Worm (Caenorhabditis elegans) whole organism, L4 larva: ENCODE data around the gene Y46G5A.47.
A peak's percentile ranks its signal among the peaks of the same experiment; 100 is the strongest.

Source experiments
- F26F4.8 ChIP-seq: fragments of 200-800 bp; sonication (Bioruptor generic); conservative IDR thresholded peaks from 2 replicates; pipeline ENCODE4 v1.3.6; 2022; ENCODE audit warnings: missing genetic modification characterization, missing compliant biosample characterization
- F37D6.2 ChIP-seq: sonication (generic microtip); optimal IDR thresholded peaks from 2 replicates; lab custom pipeline; 2016; ENCODE audit warnings: mild to moderate bottlenecking, missing genetic modification characterization, missing compliant biosample characterization
- R02D3.7 ChIP-seq: fragments of 150-350 bp; sonication (generic microtip); optimal IDR thresholded peaks from 3 replicates; lab custom pipeline; 2014; ENCODE audit warnings: missing biosample characterization, missing genetic modification characterization
- Y48G9A.11 ChIP-seq: fragments of 200-800 bp; sonication (Bioruptor generic); IDR thresholded peaks from 2 replicates; pipeline ENCODE4 v1.3.6; 2022; ENCODE audit warnings: missing genetic modification reagents, missing genetic modification characterization, missing compliant biosample characterization
- Y75B8A.6 ChIP-seq: fragments of 200-800 bp; sonication (Bioruptor generic); IDR thresholded peaks from 2 replicates; pipeline ENCODE4 v1.3.6; 2022; ENCODE audit warnings: missing genetic modification reagents, missing genetic modification characterization, missing compliant biosample characterization
- ZK337.2 ChIP-seq: fragments of 200-800 bp; sonication (Bioruptor generic); IDR thresholded peaks from 2 replicates; pipeline ENCODE4 v1.3.6; 2022; ENCODE audit warnings: missing genetic modification reagents, missing genetic modification characterization, missing compliant biosample characterization
- aha-1 ChIP-seq: fragments of 150-350 bp; peaks from one replicate; lab custom pipeline; 2014; ENCODE audit warnings: missing biosample characterization, missing genetic modification characterization
- arid-1 ChIP-seq: fragments of 200-800 bp; sonication (Bioruptor generic); conservative IDR thresholded peaks from 2 replicates; pipeline ENCODE4 v1.3.6; 2022; ENCODE audit warnings: missing genetic modification reagents, missing genetic modification characterization, missing compliant biosample characterization
- ceh-32 ChIP-seq: sonication (generic microtip); optimal IDR thresholded peaks from 2 replicates; lab custom pipeline; 2016; ENCODE audit warnings: mild to moderate bottlenecking, missing genetic modification characterization, missing compliant biosample characterization; ENCODE audit not compliant: poor library complexity
- ceh-62 ChIP-seq: sonication (generic microtip); optimal IDR thresholded peaks from 2 replicates; lab custom pipeline; 2017; ENCODE audit warnings: missing biosample characterization, missing genetic modification characterization
- ces-1 ChIP-seq: fragments of 150-350 bp; sonication (generic microtip); optimal IDR thresholded peaks from 4 replicates; lab custom pipeline; 2014; ENCODE audit warnings: missing biosample characterization, missing genetic modification reagents, missing genetic modification characterization
- cey-2 ChIP-seq: sonication (generic microtip); optimal IDR thresholded peaks from 3 replicates; lab custom pipeline; 2017; ENCODE audit warnings: missing genetic modification characterization, mild to moderate bottlenecking, missing compliant biosample characterization, antibody characterized with exemption, borderline replicate concordance; ENCODE audit not compliant: insufficient read depth
- ctbp-1 ChIP-seq: fragments of 200-800 bp; sonication (Bioruptor generic); IDR thresholded peaks from 2 replicates; pipeline ENCODE4 v1.3.6; 2022; ENCODE audit warnings: missing genetic modification reagents, missing genetic modification characterization, missing compliant biosample characterization
- daf-12 ChIP-seq: fragments of 150-350 bp; optimal IDR thresholded peaks from 2 replicates; lab custom pipeline; 2014; ENCODE audit warnings: missing biosample characterization, missing genetic modification reagents, missing genetic modification characterization
- daf-8 ChIP-seq: fragments of 200-800 bp; sonication (Bioruptor generic); IDR thresholded peaks from 2 replicates; pipeline ENCODE4 v1.3.6; 2022; ENCODE audit warnings: missing genetic modification characterization, missing compliant biosample characterization
- dmd-8 ChIP-seq: fragments of 200-800 bp; sonication (Bioruptor generic); IDR thresholded peaks from 2 replicates; pipeline ENCODE4 v1.3.6; 2022; ENCODE audit warnings: missing genetic modification characterization, missing compliant biosample characterization
- duxl-1 ChIP-seq: sonication (generic microtip); optimal IDR thresholded peaks from 2 replicates; lab custom pipeline; 2016; ENCODE audit warnings: mild to moderate bottlenecking, missing genetic modification characterization, moderate library complexity, missing compliant biosample characterization; ENCODE audit not compliant: poor library complexity
- dve-1 ChIP-seq: sonication (generic microtip); optimal IDR thresholded peaks from 2 replicates; lab custom pipeline; 2017; ENCODE audit warnings: antibody characterized with exemption, mild to moderate bottlenecking, missing genetic modification characterization, missing compliant biosample characterization; ENCODE audit not compliant: insufficient read depth
- fos-1 ChIP-seq: fragments of 150-350 bp; optimal IDR thresholded peaks from 2 replicates; lab custom pipeline; 2014; ENCODE audit warnings: missing biosample characterization, missing genetic modification characterization
- hlh-11 ChIP-seq: fragments of 200-800 bp; sonication (Bioruptor generic); optimal IDR thresholded peaks from 2 replicates; lab custom pipeline; 2018; ENCODE audit warnings: mild to moderate bottlenecking, missing genetic modification characterization, missing compliant biosample characterization
- hlh-30 ChIP-seq: sonication (generic microtip); optimal IDR thresholded peaks from 2 replicates; lab custom pipeline; 2017; ENCODE audit warnings: antibody characterized with exemption, mild to moderate bottlenecking, missing genetic modification characterization, missing compliant biosample characterization; ENCODE audit not compliant: insufficient read depth
- lin-13 ChIP-seq: fragments of 150-350 bp; optimal IDR thresholded peaks from 2 replicates; lab custom pipeline; 2014; ENCODE audit warnings: missing biosample characterization, missing genetic modification reagents, missing genetic modification characterization
- lin-29 ChIP-seq: fragments of 200-800 bp; sonication (Bioruptor generic); IDR thresholded peaks from 2 replicates; pipeline ENCODE4 v1.3.6; 2022; ENCODE audit warnings: missing genetic modification reagents, missing genetic modification characterization, missing compliant biosample characterization
- lin-38 ChIP-seq: fragments of 200-800 bp; sonication (Bioruptor generic); IDR thresholded peaks from 2 replicates; pipeline ENCODE4 v1.3.6; 2022; ENCODE audit warnings: missing genetic modification reagents, missing genetic modification characterization, missing compliant biosample characterization
- madf-9 ChIP-seq: fragments of 200-800 bp; sonication (Bioruptor generic); conservative IDR thresholded peaks from 2 replicates; pipeline ENCODE4 v1.3.6; 2022; ENCODE audit warnings: missing genetic modification reagents, missing genetic modification characterization, missing compliant biosample characterization
- mep-1 ChIP-seq: fragments of 150-350 bp; sonication (generic microtip); optimal IDR thresholded peaks from 3 replicates; lab custom pipeline; 2014; ENCODE audit warnings: missing biosample characterization, missing genetic modification characterization
- nhr-28 ChIP-seq: fragments of 150-350 bp; optimal IDR thresholded peaks from 2 replicates; lab custom pipeline; 2014; ENCODE audit warnings: missing biosample characterization, missing genetic modification characterization
- nhr-42 ChIP-seq: fragments of 200-800 bp; sonication (Bioruptor generic); IDR thresholded peaks from 2 replicates; pipeline ENCODE4 v1.3.6; 2022; ENCODE audit warnings: missing genetic modification characterization, missing compliant biosample characterization
- pqm-1 ChIP-seq: sonication (generic microtip); optimal IDR thresholded peaks from 2 replicates; lab custom pipeline; 2017; ENCODE audit warnings: missing biosample characterization, missing genetic modification characterization
- rbr-2 ChIP-seq: sonication (generic microtip); optimal IDR thresholded peaks from 2 replicates; lab custom pipeline; 2016; ENCODE audit warnings: missing genotype, missing genetic modification characterization, missing compliant biosample characterization
- set-16 ChIP-seq: fragments of 200-800 bp; sonication (Bioruptor generic); IDR thresholded peaks from 2 replicates; pipeline ENCODE4 v1.3.6; 2022; ENCODE audit warnings: missing genetic modification reagents, missing genetic modification characterization, missing compliant biosample characterization
- snpc-1.2 ChIP-seq: fragments of 200-800 bp; sonication (Bioruptor generic); IDR thresholded peaks from 2 replicates; pipeline ENCODE4 v1.3.6; 2022; ENCODE audit warnings: missing genetic modification reagents, missing genetic modification characterization, missing compliant biosample characterization
- snpc-4 ChIP-seq: fragments of 150-350 bp; optimal IDR thresholded peaks from 2 replicates; lab custom pipeline; 2014; ENCODE audit warnings: missing biosample characterization, missing genetic modification characterization
- tra-1 ChIP-seq: fragments of 200-800 bp; sonication (Bioruptor generic); IDR thresholded peaks from 2 replicates; pipeline ENCODE4 v1.3.6; 2022; ENCODE audit warnings: missing genetic modification reagents, missing genetic modification characterization, missing compliant biosample characterization
- unc-130 ChIP-seq: sonication (generic microtip); optimal IDR thresholded peaks from 2 replicates; lab custom pipeline; 2016; ENCODE audit warnings: missing genetic modification reagents, missing genetic modification characterization, missing compliant biosample characterization
- unc-62 ChIP-seq, 3 experiments: fragments of 150-350 bp in 1 of 3; sonication (generic microtip); optimal IDR thresholded peaks in 2 of 3; peaks in 1 of 3; 1 replicate in 1 of 3; 2 replicates in 2 of 3; lab custom pipeline; 2014 to 2017; ENCODE audit warnings: missing biosample characterization in 3 of 3, missing genetic modification characterization in 3 of 3, missing genetic modification reagents in 3 of 3, missing genotype in 1 of 3
- vab-7 ChIP-seq: fragments of 200-800 bp; sonication (Bioruptor generic); IDR thresholded peaks from 2 replicates; pipeline ENCODE4 v1.3.6; 2022; ENCODE audit warnings: missing genetic modification reagents, missing genetic modification characterization, missing compliant biosample characterization
- zfp-2 ChIP-seq: sonication (generic microtip); optimal IDR thresholded peaks from 2 replicates; lab custom pipeline; 2016; ENCODE audit warnings: mild to moderate bottlenecking, missing genetic modification characterization, missing compliant biosample characterization
- zfp-3 ChIP-seq: fragments of 200-800 bp; sonication (Bioruptor generic); conservative IDR thresholded peaks from 2 replicates; pipeline ENCODE4 v1.3.6; 2022; ENCODE audit warnings: missing genetic modification reagents, missing genetic modification characterization, missing compliant biosample characterization
- ztf-7 ChIP-seq: fragments of 150-350 bp; optimal IDR thresholded peaks from 2 replicates; lab custom pipeline; 2014; ENCODE audit warnings: missing biosample characterization, missing genetic modification characterization

The Y46G5A.47 gene

ce11 chrII:12778374-12778773, 26.7 kb downstream of the Y46G5A.47 start (continued):
- peak; percentile 71 for TF ChIP-seq mep-1 (tag; lab: Kevin White, UChicago)
- TF ChIP-seq duxl-1, result peak; percentile 50
- peak; percentile 11 for TF ChIP-seq hlh-11
- TF ChIP-seq arid-1, result peak; percentile 40
- TF ChIP-seq ctbp-1 (GFP tag; lab: Robert Waterston, UW), result 0 out of 2 replicates have a peak, but pooled peaks have one; percentile 34
- peak; percentile 80; the same call in 1 of the 2 replicates for TF ChIP-seq nhr-42 (GFP tag; lab: Robert Waterston, UW)
- TF ChIP-seq, all 104 proteins: peak for 33; not testable (repeated sequence) for 71

- TF ChIP-seq ztf-7 (tag; lab: Kevin White, UChicago) (no peak), dve-1 (tag; lab: Kevin White, UChicago) (no peak), aha-1 (tag; lab: Kevin White, UChicago) (peak; percentile 60), daf-12 (no peak), lin-38 (GFP tag; lab: Robert Waterston, UW) (no peak), zfp-3 (GFP tag; lab: Robert Waterston, UW) (no peak)
Measured at ce11 chrII:12776379-12776778, 28.7 kb downstream of the Y46G5A.47 start, which contains the start of gene Y46G5A.34. Gene Y46G5A.34, plus strand, starts transcription at chrII:12776679.

ce11 chrII:12774402-12774801, 30.7 kb downstream of the Y46G5A.47 start, which contains the start of gene Y46G5A.14:
Gene Y46G5A.14, plus strand, starts transcription at chrII:12774702.
- TF ChIP-seq hlh-30 (tag; lab: Kevin White, UChicago), result no peak
- TF ChIP-seq lin-29 (GFP tag; lab: Robert Waterston, UW), result no peak
- no peak for TF ChIP-seq ZK337.2 (GFP tag; lab: Robert Waterston, UW)
- TF ChIP-seq Y75B8A.6 (GFP tag; lab: Robert Waterston, UW), result no peak
- no peak for TF ChIP-seq lin-38 (GFP tag; lab: Robert Waterston, UW)
- no peak for TF ChIP-seq snpc-1.2
- no peak for TF ChIP-seq ceh-32 (tag; lab: Kevin White, UChicago)
- TF ChIP-seq ceh-62 (tag; lab: Kevin White, UChicago), result no peak
- TF ChIP-seq rbr-2, result no peak
- TF ChIP-seq F26F4.8, result no peak
- TF ChIP-seq lin-13 (GFP tag; lab: Kevin White, UChicago), result no peak
- no peak for TF ChIP-seq unc-130 (GFP tag; lab: Kevin White, UChicago)
- TF ChIP-seq daf-8 (GFP tag; lab: Robert Waterston, UW), result no peak
- no peak for TF ChIP-seq daf-12
- TF ChIP-seq tra-1 (GFP tag; lab: Robert Waterston, UW), result no peak
- TF ChIP-seq dmd-8 (GFP tag; lab: Robert Waterston, UW), result no peak

- TF ChIP-seq set-16 (GFP tag; lab: Robert Waterston, UW) (peak; percentile 73), zfp-3 (GFP tag; lab: Robert Waterston, UW) (no peak), nhr-42 (GFP tag; lab: Robert Waterston, UW) (no peak), madf-9 (no peak)
Measured at ce11 chrII:12769947-12770346, 35.2 kb downstream of the Y46G5A.47 start.

ce11 chrII:12768167-12768712, 36.9 kb downstream of the Y46G5A.47 start, which contains the start of the genes vps-2 and tiar-2:
Gene vps-2, minus strand, starts transcription at chrII:12768217.
Gene tiar-2, plus strand, starts transcription at chrII:12768686.
- TF ChIP-seq lin-38 (GFP tag; lab: Robert Waterston, UW), result peak; percentile 94
- no peak for TF ChIP-seq R02D3.7
- TF ChIP-seq F37D6.2, result peak; percentile 41
- TF ChIP-seq zfp-2 (tag; lab: Kevin White, UChicago), result no peak
- no peak for TF ChIP-seq cey-2 (tag; lab: Kevin White, UChicago)
- peak in 1 of 2 experiments; percentile 64 for TF ChIP-seq unc-62 (GFP tag; optimal IDR thresholded peaks at IDR 0.05 in 1 of 2; lab: Kevin White, UChicago)
- TF ChIP-seq unc-62 (tag; optimal IDR thresholded peaks at IDR 0.05; lab: Kevin White, UChicago), result no peak
- no peak for TF ChIP-seq Y48G9A.11 (GFP tag; lab: Robert Waterston, UW)
- TF ChIP-seq dve-1 (tag; lab: Kevin White, UChicago), result peak; percentile 41
- TF ChIP-seq nhr-42 (GFP tag; lab: Robert Waterston, UW), result no peak
- peak; percentile 46 for TF ChIP-seq hlh-11
- peak; percentile 46 for TF ChIP-seq nhr-28 (tag; lab: Kevin White, UChicago)
- peak; percentile 64 for TF ChIP-seq pqm-1 (tag; lab: Kevin White, UChicago)
- TF ChIP-seq rbr-2, result peak; percentile 62
- no peak for TF ChIP-seq vab-7 (GFP tag; lab: Robert Waterston, UW)
- TF ChIP-seq ces-1 (GFP tag; lab: Kevin White, UChicago), result peak; percentile 71
- no peak for TF ChIP-seq snpc-4 (tag; lab: Kevin White, UChicago)
- TF ChIP-seq ctbp-1 (GFP tag; lab: Robert Waterston, UW), result 0 out of 2 replicates have a peak, but pooled peaks have one; percentile 15
- TF ChIP-seq fos-1, result peak; percentile 75
- TF ChIP-seq ztf-7 (tag; lab: Kevin White, UChicago), result peak; percentile 80
